Worm (Caenorhabditis elegans): ENCODE results near the gene sqv-8.

- TF ChIP-seq chd-7 (tag; optimal IDR thresholded peaks at IDR 0.05): no peak
- no peak for TF ChIP-seq madf-3 (GFP tag; IDR thresholded peaks at IDR 0.05)
- no peak for TF ChIP-seq Y53G8AR.9 (GFP tag; conservative IDR thresholded peaks at IDR 0.05)
Measured at ce11 chrII:9625930-9626329, 20.8 kb upstream of the sqv-8 start.

All from whole organism, young adult.